Worm (Caenorhabditis elegans) whole organism, early embryonic: ENCODE data around the gene garr-1.

Experiments used
- aly-1 ChIP-seq: sonication (generic microtip); optimal IDR thresholded peaks from 2 replicates; lab custom pipeline; 2016; ENCODE audit warnings: missing genetic modification characterization, missing compliant biosample characterization
- ama-1 ChIP-seq: fragments of 150-350 bp; optimal IDR thresholded peaks from 2 replicates; lab custom pipeline; 2014
- flt-1 ChIP-seq: fragments of 200-800 bp; sonication (Bioruptor generic); IDR thresholded peaks from 2 replicates; pipeline ENCODE4 v1.3.6; 2022; ENCODE audit warnings: missing genetic modification characterization, missing compliant biosample characterization
- hmbx-1 ChIP-seq: sonication (generic microtip); optimal IDR thresholded peaks from 2 replicates; lab custom pipeline; 2016; ENCODE audit warnings: mild to moderate bottlenecking, missing genetic modification characterization, missing compliant biosample characterization

ce11 chrIV:460614-461079, 34.7 kb downstream of the garr-1 start, which contains the start of gene M04G7.2:
- TF ChIP-seq aly-1 (no peak), ama-1 (lab: Kevin White, UChicago) (no peak), flt-1 (GFP tag; lab: Robert Waterston, UW) (no peak), hmbx-1 (no peak)
